Worm (Caenorhabditis elegans): Measurements from ENCODE around the gene rnp-3.

rnp-3 gene

ce11 chrIV:4218276-4218675 is 44.4 kb downstream of the rnp-3 start:
- TF ChIP-seq lsy-2 (tag; optimal IDR thresholded peaks at IDR 0.05) (no peak), mxl-2 (GFP tag; conservative IDR thresholded peaks at IDR 0.05) (no peak), snpc-1.2 (GFP tag; IDR thresholded peaks at IDR 0.05) (no peak), T26A8.4 (GFP tag; IDR thresholded peaks at IDR 0.05) (peak; percentile 66; the same call in 1 of the 2 replicates)

DNA sequence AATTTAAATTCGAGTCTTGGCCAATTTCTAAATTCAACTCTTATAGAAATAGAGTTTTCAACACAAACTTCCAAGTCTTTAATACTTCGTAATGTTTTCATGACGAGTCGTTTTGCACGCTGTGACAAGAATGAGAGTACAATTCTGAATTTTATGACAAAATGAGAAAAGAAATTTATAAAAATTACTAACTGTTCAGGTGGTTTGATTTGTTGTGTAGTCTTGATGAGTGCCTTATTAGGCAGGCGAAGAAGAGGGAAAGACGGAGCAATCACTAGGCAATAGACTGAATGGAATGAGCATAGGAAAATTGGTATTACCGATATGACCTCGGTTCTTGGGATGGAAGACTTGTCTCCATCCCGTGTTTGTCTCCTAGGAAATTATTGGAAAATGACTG is 46.1 kb downstream of the rnp-3 start, which contains the start of gene F30B5.11:
TSS of gene F30B5.11 (minus strand) at position 101 of the 400 bp plus-strand sequence.
- no peak for TF ChIP-seq saeg-2 (GFP tag; IDR thresholded peaks at IDR 0.05)
- TF ChIP-seq nhr-41 (GFP tag; IDR thresholded peaks at IDR 0.05), result no peak
- TF ChIP-seq hlh-30 (tag; optimal IDR thresholded peaks at IDR 0.05; ENCODE audit: insufficient read depth), result no peak
- TF ChIP-seq aha-1 (tag), result no peak
- no peak for TF ChIP-seq ceh-62 (tag; optimal IDR thresholded peaks at IDR 0.05)
- no peak for TF ChIP-seq nhr-25 (tag; optimal IDR thresholded peaks at IDR 0.05; ENCODE audit: borderline replicate concordance, insufficient read depth)

DNA sequence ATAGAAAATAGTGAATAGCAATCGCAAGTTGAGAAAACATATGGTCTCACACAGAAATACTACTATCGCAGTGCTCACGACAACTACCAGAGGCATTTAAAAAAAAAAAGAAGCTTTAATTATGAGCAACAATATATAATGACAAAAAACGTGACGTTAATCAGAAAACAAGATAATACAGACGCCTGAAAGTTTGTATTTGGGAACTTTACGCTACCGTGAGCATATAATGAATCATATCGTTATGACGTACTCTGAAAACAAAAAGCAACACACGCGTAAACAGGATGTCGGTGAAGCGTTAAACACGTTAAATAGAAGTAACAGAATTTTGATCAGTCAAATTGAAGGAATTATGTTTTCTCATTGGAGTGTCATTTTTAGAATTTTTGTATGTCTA is 52.0 kb downstream of the rnp-3 start, which contains the start of gene srbc-71:
TSS of gene srbc-71 (minus strand) at position 101 of the 400 bp plus-strand sequence.
- TF ChIP-seq hlh-11 (tag; optimal IDR thresholded peaks at IDR 0.05) (no peak), aha-1 (tag) (peak; percentile 18)
